Fruit fly (Drosophila melanogaster): ENCODE data around the gene Ir64a.

Gene Ir64a

DNA sequence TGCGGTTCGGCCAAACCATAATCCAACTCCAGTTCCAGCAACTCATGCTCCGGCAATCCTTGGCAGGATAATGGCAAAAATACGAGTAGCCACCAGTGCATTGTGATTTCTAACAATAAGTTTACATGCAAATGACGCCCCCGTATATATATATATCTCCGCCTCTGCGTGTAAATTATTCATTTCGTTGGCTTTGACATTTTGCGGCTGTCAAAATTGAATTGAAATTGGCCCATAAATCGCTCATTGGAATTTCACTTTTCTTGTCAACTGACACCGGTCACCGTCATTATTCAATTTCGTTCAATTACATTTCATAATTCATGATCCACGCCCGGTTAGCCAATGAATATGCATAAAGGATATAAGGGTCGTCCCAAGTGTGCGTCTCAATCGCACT is at the start of gene Ir64a:
Gene Ir64a (minus strand): TSS at position 101 of the 400 bp plus-strand sequence.
- TF ChIP-seq CG8478 (optimal IDR thresholded peaks at IDR 0.05) = no peak
- TF ChIP-seq CTCF (optimal IDR thresholded peaks at IDR 0.05) = no peak

DNA sequence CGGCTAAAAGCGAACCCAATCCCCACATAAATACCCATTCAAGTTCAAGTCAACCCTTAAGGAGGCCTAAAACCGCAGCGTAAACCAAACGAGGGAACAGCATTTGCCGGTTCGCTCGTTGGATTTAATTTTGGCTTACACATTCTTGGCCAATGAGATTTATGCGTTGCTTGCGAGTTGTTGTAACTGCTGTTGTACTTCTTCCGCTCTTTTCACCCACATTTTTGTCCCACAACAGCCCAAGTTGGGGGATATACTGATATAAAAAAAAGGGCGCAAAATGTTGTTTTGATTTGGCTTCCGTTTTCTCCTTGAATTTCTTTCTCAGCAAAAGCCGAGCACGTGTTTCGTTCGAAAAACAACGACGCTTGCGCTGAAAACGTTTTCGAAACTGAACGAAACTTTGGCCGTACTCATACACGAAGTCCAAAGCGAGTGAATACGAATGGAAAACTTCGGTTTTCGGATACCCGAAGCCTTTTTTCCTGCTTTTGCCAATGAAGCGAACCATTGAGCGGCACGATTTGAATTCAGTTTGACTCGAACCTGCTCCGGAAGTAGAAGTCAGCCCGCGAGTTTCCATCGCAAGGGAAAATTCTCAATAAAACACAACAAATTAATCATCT is 41.1 kb upstream of the Ir64a start, which contains the start of gene DIP-delta:
Gene DIP-delta (plus strand): TSS at position 533 of the 626 bp plus-strand sequence.
- TF ChIP-seq CG8478 (optimal IDR thresholded peaks at IDR 0.05) (no peak), CTCF (optimal IDR thresholded peaks at IDR 0.05) (no peak)

DNA sequence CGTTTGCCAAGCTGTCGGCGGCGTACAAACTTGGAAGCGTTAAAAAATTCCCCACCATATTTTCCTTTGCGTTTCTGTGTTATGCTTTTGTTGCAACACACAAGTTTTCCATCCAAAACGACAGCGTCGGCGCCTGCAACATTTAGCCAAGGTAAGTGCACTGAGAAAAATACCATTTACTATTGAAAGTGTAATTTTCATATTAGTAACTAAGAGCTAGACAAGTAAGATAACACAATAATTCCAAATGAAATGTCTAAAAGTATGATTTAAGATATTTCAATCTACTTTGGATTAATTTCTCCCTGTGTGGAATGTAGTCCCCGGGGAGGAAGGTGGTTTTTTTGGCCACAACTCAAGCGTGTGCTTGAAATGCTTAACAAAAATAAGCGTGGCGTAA is 3.1 kb upstream of the Ir64a start:
- TF ChIP-seq CG8478 (optimal IDR thresholded peaks at IDR 0.05) = no peak

DNA sequence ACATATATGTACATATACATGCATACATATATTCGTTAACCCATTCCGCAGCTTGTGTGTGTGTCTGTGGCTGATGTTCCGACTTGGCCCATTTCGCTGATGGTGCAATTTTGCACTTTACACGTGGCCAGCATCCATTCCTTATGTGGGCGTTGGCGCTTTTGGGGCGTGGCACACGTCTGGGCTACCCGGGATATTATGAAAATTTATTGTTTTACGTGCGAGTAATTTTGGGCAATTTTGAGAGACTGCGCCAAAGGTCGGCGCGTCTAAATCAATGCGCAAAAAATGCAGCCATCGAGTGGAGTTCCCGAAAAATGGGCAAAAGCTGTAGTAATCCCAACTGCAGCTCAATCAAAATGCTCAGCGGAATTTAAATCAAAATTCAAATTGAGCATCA is 10.6 kb downstream of the Ir64a start:
- TF ChIP-seq CTCF (optimal IDR thresholded peaks at IDR 0.05) (no peak), CG8478 (optimal IDR thresholded peaks at IDR 0.05) (no peak)

dm6 chr3L:5367744-5368507 is 14.7 kb downstream of the Ir64a start, which contains the start of gene Pfdn4:
TSS of gene Pfdn4 (minus strand) at chr3L:5368008.
- no peak for TF ChIP-seq CG8478 (optimal IDR thresholded peaks at IDR 0.05)
- TF ChIP-seq CTCF (optimal IDR thresholded peaks at IDR 0.05) = no peak

DNA sequence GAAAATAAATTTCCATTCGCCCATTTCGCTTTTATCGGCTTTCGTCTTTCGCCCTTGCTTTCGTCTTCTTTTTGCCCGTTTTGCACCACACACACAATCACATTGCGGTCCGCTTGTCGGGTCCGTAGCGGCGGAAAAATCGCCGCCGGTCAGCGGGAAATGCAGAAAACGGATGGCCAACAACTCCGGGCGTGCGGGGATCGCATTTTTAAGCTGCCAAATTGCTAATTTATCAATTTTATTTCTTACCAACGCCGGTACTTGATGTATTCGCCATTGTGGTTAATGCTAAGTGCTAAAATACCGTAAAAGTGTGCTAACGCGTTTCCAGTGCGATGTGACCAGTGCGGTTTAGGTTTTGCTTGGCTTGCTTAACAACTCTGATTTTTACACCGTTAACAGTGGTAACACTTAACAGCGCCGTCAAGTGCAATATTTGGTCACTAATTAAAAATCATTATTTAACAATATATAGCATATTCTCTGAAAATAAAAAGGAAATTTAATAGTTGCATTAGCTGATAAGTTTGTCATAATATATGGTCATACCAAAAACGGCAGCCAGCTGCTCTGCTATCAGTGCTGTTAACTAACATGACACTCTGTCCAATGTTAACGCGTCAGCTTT is 16.6 kb downstream of the Ir64a start, which contains the start of the genes Uev1A and Membrin:
Gene Uev1A (minus strand): TSS at position 346 of the 628 bp plus-strand sequence.
Gene Membrin (plus strand): TSS at position 576 of the 628 bp plus-strand sequence.
- peak in 1 of 2 experiments; percentile 16 for TF ChIP-seq CTCF (optimal IDR thresholded peaks at IDR 0.05)
- TF ChIP-seq CG8478 (optimal IDR thresholded peaks at IDR 0.05) = no peak

- TF ChIP-seq CG8478 (optimal IDR thresholded peaks at IDR 0.05) = no peak
- no peak for TF ChIP-seq CTCF (optimal IDR thresholded peaks at IDR 0.05)
These were observed 17.3 kb downstream of the Ir64a start for dm6 chr3L:5365164-5365879.

DNA sequence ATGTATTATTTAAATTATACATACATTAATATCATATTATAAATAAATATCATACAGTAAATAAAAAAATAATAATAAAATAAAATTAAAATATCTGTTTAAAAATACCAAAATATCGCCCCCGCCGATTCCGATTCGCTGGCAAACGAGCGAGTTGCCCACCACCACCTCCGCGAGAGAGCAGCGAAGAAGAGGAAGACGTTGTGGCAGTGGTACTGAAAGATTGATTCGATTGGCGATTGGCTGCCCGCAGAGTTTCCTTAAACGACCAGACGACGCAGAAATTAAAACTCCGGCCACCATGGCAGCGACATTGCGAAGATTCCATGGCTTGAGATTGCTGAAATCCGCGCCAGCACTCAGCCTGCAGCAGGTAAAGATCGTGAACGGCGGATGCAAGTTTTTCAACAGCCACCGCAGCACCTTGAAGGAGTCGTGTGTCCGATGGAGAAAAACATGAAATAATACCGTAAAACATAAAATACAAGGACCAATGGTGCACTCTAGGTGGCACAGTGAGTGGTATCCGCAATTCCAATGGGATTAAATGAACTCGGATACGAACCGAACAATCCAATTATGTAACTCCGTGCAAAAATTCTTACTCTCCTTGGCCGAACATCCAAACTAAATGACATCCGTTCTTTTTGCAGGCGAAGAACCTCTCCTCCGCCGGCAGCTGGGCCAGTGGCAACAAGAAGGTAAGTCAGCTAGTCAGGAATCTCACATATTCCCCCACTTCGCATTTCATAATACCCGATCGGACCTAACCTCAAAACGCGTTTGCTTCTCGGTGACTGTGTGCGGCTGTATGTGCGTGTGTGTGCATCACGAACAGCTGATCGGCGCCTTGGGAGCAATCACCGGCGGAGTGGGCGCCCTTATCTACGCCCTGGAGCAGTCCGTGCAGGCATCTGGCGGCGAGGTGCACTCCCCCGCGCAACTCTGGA is 22.3 kb downstream of the Ir64a start, which contains the start of gene Cyt-c1:
Gene Cyt-c1 (plus strand): TSS at position 173 of the 950 bp plus-strand sequence.
- TF ChIP-seq CTCF (optimal IDR thresholded peaks at IDR 0.05) (no peak), CG8478 (optimal IDR thresholded peaks at IDR 0.05) (no peak)

DNA sequence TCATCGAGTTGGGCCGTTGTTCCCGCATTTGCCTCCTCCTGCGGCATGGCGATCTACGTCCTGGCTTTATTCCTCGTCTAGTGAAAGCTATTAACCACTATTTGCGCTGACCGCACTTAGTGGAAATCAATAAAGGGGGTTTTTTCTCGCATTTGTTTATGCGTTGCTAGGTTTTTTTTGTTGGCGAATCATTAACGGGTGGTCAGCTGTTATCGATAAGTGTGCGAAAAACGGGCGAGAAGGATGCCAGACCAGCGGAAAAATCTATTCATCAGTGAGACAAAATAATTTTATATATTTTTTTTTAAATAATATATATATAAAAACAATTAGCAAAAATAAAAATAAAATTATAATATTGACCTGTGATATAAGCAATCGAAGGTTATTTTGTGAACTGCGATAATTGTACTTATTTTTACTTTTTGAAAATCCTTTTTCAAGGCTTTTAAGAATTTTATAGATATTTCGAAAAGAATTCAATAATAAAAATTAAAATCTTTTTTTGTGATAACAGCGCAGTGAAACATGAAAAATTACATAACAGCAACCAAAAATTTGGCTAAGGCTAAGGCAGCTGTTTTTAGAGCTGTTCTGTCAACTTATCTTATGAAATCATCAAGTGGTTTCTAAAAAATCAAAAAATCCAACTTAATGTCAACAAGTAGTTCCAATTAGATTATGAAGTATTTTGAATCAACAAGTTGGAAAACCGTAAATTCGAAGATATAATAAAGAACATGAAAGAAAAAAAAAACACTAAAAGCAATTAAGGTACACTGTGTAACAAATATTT is 23.2 kb downstream of the Ir64a start, which contains the start of gene Klp64D:
Gene Klp64D (minus strand): TSS at position 185 of the 796 bp plus-strand sequence.
- no peak for TF ChIP-seq CTCF (optimal IDR thresholded peaks at IDR 0.05)
- TF ChIP-seq CG8478 (optimal IDR thresholded peaks at IDR 0.05) = no peak

DNA sequence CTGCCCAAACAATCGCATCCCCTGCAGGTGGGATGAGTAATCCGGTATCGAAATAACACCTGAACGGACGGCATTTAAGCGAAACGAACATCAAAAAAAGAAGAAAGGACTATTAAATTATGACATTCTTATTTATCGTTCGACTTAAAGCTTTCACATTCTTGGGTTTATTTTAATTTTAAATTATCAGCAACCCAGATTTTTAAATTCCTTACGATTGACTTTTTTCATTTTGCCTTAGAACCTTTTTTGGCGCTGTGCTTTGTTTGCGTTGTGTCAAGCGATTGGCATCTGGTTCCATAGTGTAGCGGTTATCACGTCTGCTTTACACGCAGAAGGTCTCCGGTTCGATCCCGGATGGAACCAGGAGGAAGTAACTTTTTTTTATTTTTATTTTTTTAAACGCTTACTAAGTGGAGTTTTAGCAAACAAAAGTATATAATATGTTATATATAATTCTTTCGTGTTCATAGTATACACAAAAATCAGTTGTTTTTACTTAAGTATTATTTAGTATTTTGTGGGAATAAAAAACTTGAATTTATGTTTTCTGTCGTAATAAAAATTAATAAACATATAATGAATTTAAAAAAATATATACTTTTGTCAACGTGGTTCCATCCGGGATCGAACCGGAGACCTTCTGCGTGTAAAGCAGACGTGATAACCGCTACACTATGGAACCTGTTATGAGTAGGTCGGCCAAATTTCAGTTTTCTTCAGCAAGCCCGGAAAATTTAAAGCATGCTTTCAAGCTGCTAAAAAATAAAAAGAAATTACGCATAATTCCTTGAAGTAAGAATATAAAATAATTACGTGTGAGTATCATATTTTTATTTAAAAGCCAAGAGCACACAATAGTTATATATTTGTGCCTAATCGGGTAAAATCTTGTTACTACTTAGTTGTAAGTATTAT is 26.3 kb downstream of the Ir64a start:
- TF ChIP-seq CTCF (optimal IDR thresholded peaks at IDR 0.05) (no peak), CG8478 (optimal IDR thresholded peaks at IDR 0.05) (no peak)

DNA sequence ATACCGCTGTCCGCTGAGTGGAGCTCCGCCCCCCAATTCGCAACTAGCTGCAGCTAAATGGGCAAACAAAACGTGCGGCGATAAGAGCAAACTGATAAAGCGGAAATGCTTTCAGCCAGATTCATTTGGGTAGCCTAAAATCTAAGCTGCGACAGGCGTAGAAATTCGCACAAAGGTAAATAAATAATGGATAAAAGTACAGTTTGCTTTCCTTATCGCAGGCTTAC is 26.9 kb downstream of the Ir64a start, which contains the start of gene lama:
Gene lama (minus strand): TSS at position 101 of the 227 bp plus-strand sequence.
- no peak for TF ChIP-seq CTCF (optimal IDR thresholded peaks at IDR 0.05)
- no peak for TF ChIP-seq CG8478 (optimal IDR thresholded peaks at IDR 0.05)

Data from S2 (cell line).